Worm (Caenorhabditis elegans) whole organism, L4/young adult: ENCODE measurements around the gene wee-1.1.

Source experiments
- W03F9.2 ChIP-seq: fragments of 150-350 bp; optimal IDR thresholded peaks from 2 replicates; lab custom pipeline; 2014; ENCODE audit warnings: missing biosample characterization, missing genetic modification characterization
- him-1 ChIP-seq: sonication (generic microtip); optimal IDR thresholded peaks from 2 replicates; lab custom pipeline; 2016; ENCODE audit warnings: missing genotype, missing genetic modification reagents, missing genetic modification characterization, missing compliant biosample characterization

- TF ChIP-seq W03F9.2 (tag; lab: Kevin White, UChicago) (no peak), him-1 (no peak)
Observed at ce11 chrII:9604685-9605084, 21.3 kb upstream of the wee-1.1 start.
